Fruit fly (Drosophila melanogaster) whole organism, wandering third instar larva: ENCODE measurements around the gene Tti1.

Source experiments
- GATAd ChIP-seq: sonication (Bioruptor generic); optimal IDR thresholded peaks from 2 replicates; lab custom pipeline; 2016; ENCODE audit warnings: missing biosample characterization, missing genetic modification characterization
- Hr78 ChIP-seq: fragments of >200 bp; optimal IDR thresholded peaks from 2 replicates; lab custom pipeline; 2017; ENCODE audit warnings: missing biosample characterization, missing genetic modification characterization
- Hr83 ChIP-seq: fragments of 200-300 bp; sonication (Bioruptor generic); optimal IDR thresholded peaks from 2 replicates; lab custom pipeline; 2016; ENCODE audit warnings: missing biosample characterization, mild to moderate bottlenecking, missing genetic modification characterization, moderate library complexity; ENCODE audit not compliant: poor library complexity, severe bottlenecking
- Myc ChIP-seq: fragments of >200 bp; optimal IDR thresholded peaks from 2 replicates; lab custom pipeline; 2017
- N ChIP-seq: fragments of >200 bp; optimal IDR thresholded peaks from 2 replicates; lab custom pipeline; 2018; ENCODE audit warnings: missing biosample characterization, missing external identifiers, missing genetic modification characterization
- OdsH ChIP-seq: fragments of 200-800 bp; sonication (Bioruptor generic); optimal IDR thresholded peaks from 2 replicates; lab custom pipeline; 2016; ENCODE audit warnings: missing biosample characterization, mild to moderate bottlenecking, missing genetic modification characterization
- ey ChIP-seq: fragments of 200-800 bp; sonication (Bioruptor generic); optimal IDR thresholded peaks from 2 replicates; lab custom pipeline; 2016; ENCODE audit warnings: missing biosample characterization, missing genetic modification characterization
- h ChIP-seq: fragments of 200-800 bp; sonication (Bioruptor generic); optimal IDR thresholded peaks from 3 replicates; lab custom pipeline; 2016; ENCODE audit warnings: missing biosample characterization, mild to moderate bottlenecking, missing genetic modification characterization
- psq ChIP-seq: fragments of 200-800 bp; sonication (Bioruptor generic); optimal IDR thresholded peaks from 3 replicates; lab custom pipeline; 2017; ENCODE audit warnings: missing biosample characterization, mild to moderate bottlenecking, missing genetic modification characterization, moderate library complexity
- rgr ChIP-seq: fragments of 200-800 bp; sonication (Bioruptor generic); optimal IDR thresholded peaks from 3 replicates; lab custom pipeline; 2016; ENCODE audit warnings: missing biosample characterization, mild to moderate bottlenecking, missing genetic modification characterization
- sv ChIP-seq: fragments of 200-800 bp; sonication (Bioruptor generic); optimal IDR thresholded peaks from 3 replicates; lab custom pipeline; 2016; ENCODE audit warnings: missing biosample characterization, missing genetic modification characterization
- usp ChIP-seq: fragments of >200 bp; optimal IDR thresholded peaks from 2 replicates; lab custom pipeline; 2017; ENCODE audit warnings: missing biosample characterization, missing genetic modification characterization
- woc ChIP-seq: sonication (Bioruptor generic); optimal IDR thresholded peaks from 2 replicates; lab custom pipeline; 2016; ENCODE audit warnings: missing biosample characterization, mild to moderate bottlenecking, missing genetic modification characterization

DNA sequence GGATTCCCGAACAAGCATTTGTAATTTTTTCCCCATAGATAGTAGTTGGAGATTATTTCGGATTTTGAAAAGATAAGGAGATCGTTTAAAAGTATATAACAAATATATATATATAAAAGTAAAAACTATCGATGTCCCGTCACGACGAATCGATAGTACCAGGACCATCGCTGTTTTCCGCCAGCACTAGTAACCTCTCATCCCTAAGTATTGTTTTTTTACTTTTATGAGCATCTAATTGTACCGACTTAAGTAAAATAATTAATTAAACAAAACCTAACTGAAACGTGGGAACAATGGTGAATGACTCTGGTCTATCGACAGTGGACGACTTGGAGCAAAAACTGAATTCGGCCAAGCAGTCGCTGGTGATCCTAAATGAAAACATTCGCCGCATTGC lies 13.8 kb downstream of the Tti1 start, which contains the start of gene Pnn:
- TF ChIP-seq psq, result no peak
- no peak for TF ChIP-seq Myc
- no peak for TF ChIP-seq usp (GFP tag; lab: Kevin White, UChicago)
- TF ChIP-seq GATAd (GFP tag; lab: Kevin White, UChicago), result no peak
- no peak for TF ChIP-seq N (GFP tag; lab: Kevin White, UChicago)
- TF ChIP-seq ey (GFP tag; lab: Kevin White, UChicago), result no peak
- TF ChIP-seq woc (GFP tag; lab: Kevin White, UChicago), result peak; percentile 39
- no peak for TF ChIP-seq Hr83 (GFP tag; lab: Kevin White, UChicago)
- TF ChIP-seq h (GFP tag; lab: Kevin White, UChicago), result no peak
- no peak for TF ChIP-seq sv (GFP tag; lab: Kevin White, UChicago)
- no peak for TF ChIP-seq rgr (GFP tag; lab: Kevin White, UChicago)
- no peak for TF ChIP-seq Hr78 (GFP tag; lab: Kevin White, UChicago)
- TF ChIP-seq OdsH (GFP tag; lab: Kevin White, UChicago), result no peak
